Worm (Caenorhabditis elegans): ENCODE results near the gene T13F3.4.

DNA sequence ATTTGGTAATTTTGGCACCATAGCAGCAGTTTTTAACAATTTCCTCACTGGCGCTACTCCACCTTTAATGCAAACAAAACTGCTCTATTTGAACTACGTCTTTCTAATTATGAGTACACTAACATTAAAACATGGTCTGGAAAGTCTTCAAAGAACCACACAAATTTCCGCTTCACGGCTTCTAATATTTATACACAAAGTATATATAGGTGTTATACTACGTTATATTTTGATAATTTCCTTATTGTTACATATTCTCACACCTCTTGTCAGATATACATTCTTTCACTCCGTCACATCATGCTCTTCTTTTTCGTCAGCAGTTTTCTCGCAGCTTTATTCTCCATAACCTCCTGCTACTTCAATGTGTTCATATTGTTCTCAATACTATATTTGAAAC, 33.9 kb upstream of the T13F3.4 start, which contains the start of gene srbc-82:
- TF ChIP-seq skn-1 (tag; optimal IDR thresholded peaks at IDR 0.05) (no peak), elt-3 (tag; optimal IDR thresholded peaks at IDR 0.05) (no peak), lin-39 (tag; optimal IDR thresholded peaks at IDR 0.05) (no peak), pqm-1 (tag; optimal IDR thresholded peaks at IDR 0.05) (no peak), mdl-1 (tag; optimal IDR thresholded peaks at IDR 0.05) (no peak), ztf-4 (tag; optimal IDR thresholded peaks at IDR 0.05) (no peak), R02D3.7 (tag; optimal IDR thresholded peaks at IDR 0.05) (no peak), snpc-4 (tag; optimal IDR thresholded peaks at IDR 0.05) (no peak), nhr-76 (tag; optimal IDR thresholded peaks at IDR 0.05) (no peak), jun-1 (tag; optimal IDR thresholded peaks at IDR 0.05) (no peak), nhr-12 (tag; optimal IDR thresholded peaks at IDR 0.05) (no peak)

Measured in whole organism, L3 larva.